Fruit fly (Drosophila melanogaster) whole organism, pupa: Measurements from ENCODE around the gene CG33109.
A peak's percentile ranks its signal among the peaks of the same experiment; 100 is the strongest.

ENCODE experiments used
- CG10348 ChIP-seq: fragments of 200-800 bp; sonication (Bioruptor generic); IDR thresholded peaks from 2 replicates; pipeline ENCODE4 v1.3.6; 2022; ENCODE audit warnings: missing biosample characterization, missing genetic modification characterization
- CG12605 ChIP-seq: fragments of 200-800 bp; sonication (Bioruptor generic); IDR thresholded peaks from 2 replicates; pipeline ENCODE4 v1.3.6; 2022; ENCODE audit warnings: missing biosample characterization, missing genetic modification characterization
- CG13204 ChIP-seq: fragments of 200-800 bp; sonication (Bioruptor generic); optimal IDR thresholded peaks from 2 replicates; lab custom pipeline; 2018; ENCODE audit warnings: missing biosample characterization, mild to moderate bottlenecking, missing genetic modification characterization, moderate library complexity
- CG14655 ChIP-seq: fragments of 200-800 bp; sonication (Bioruptor generic); optimal IDR thresholded peaks from 3 replicates; lab custom pipeline; 2017; ENCODE audit warnings: mild to moderate bottlenecking, missing biosample characterization, missing genetic modification reagents, missing genetic modification characterization
- CG15710 ChIP-seq: fragments of 200-800 bp; sonication (Bioruptor generic); optimal IDR thresholded peaks from 2 replicates; lab custom pipeline; 2018; ENCODE audit warnings: missing biosample characterization, mild to moderate bottlenecking, missing genetic modification characterization, moderate library complexity
- CG17806 ChIP-seq: fragments of 200-800 bp; sonication (Bioruptor generic); optimal IDR thresholded peaks from 2 replicates; lab custom pipeline; 2018; ENCODE audit warnings: missing biosample characterization, mild to moderate bottlenecking, missing genetic modification characterization, moderate library complexity
- CG32121 ChIP-seq: fragments of 200-800 bp; sonication (Bioruptor generic); IDR thresholded peaks from 2 replicates; pipeline ENCODE4 v1.3.6; 2022; ENCODE audit warnings: missing biosample characterization, missing genetic modification characterization
- CG34367 ChIP-seq: fragments of 200-800 bp; sonication (Bioruptor generic); optimal IDR thresholded peaks from 2 replicates; lab custom pipeline; 2018; ENCODE audit warnings: missing biosample characterization, mild to moderate bottlenecking, missing genetic modification characterization
- CG4496 ChIP-seq: fragments of 200-800 bp; sonication (Bioruptor generic); IDR thresholded peaks from 3 replicates; pipeline ENCODE4 v1.3.6; 2022; ENCODE audit warnings: missing biosample characterization, missing genetic modification characterization
- CG8159 ChIP-seq: fragments of 200-800 bp; sonication (Bioruptor generic); optimal IDR thresholded peaks from 3 replicates; lab custom pipeline; 2018; ENCODE audit warnings: missing biosample characterization, mild to moderate bottlenecking, missing genetic modification characterization, moderate library complexity
- CG8301 ChIP-seq: fragments of 200-800 bp; sonication (Bioruptor generic); optimal IDR thresholded peaks from 2 replicates; lab custom pipeline; 2018; ENCODE audit warnings: missing biosample characterization, mild to moderate bottlenecking, missing genetic modification characterization
- CG9948 ChIP-seq: fragments of 200-800 bp; sonication (Bioruptor generic); optimal IDR thresholded peaks from 2 replicates; lab custom pipeline; 2018; ENCODE audit warnings: missing biosample characterization, mild to moderate bottlenecking, missing genetic modification characterization, moderate library complexity
- D1 ChIP-seq: fragments of 200-800 bp; sonication (Bioruptor generic); optimal IDR thresholded peaks from 2 replicates; lab custom pipeline; 2018; ENCODE audit warnings: missing biosample characterization, mild to moderate bottlenecking, missing genetic modification characterization, moderate library complexity
- EcR ChIP-seq: fragments of 200-800 bp; sonication (Bioruptor generic); optimal IDR thresholded peaks from 3 replicates; lab custom pipeline; 2019; ENCODE audit warnings: missing biosample characterization, missing genetic modification characterization, mild to moderate bottlenecking, moderate library complexity, missing genetic modification reagents
- Ets98B ChIP-seq: fragments of 200-800 bp; sonication (Bioruptor generic); IDR thresholded peaks from 2 replicates; pipeline ENCODE4 v1.3.6; 2022; ENCODE audit warnings: missing biosample characterization, missing genetic modification characterization
- Pif1A ChIP-seq: fragments of 200-800 bp; sonication (Bioruptor generic); optimal IDR thresholded peaks from 3 replicates; lab custom pipeline; 2016; ENCODE audit warnings: missing biosample characterization, missing genetic modification characterization
- Pif1B ChIP-seq: fragments of 200-800 bp; sonication (Bioruptor generic); optimal IDR thresholded peaks from 3 replicates; lab custom pipeline; 2016; ENCODE audit warnings: missing biosample characterization, missing genetic modification characterization
- Snoo ChIP-seq: fragments of 200-800 bp; sonication (Bioruptor generic); optimal IDR thresholded peaks from 3 replicates; lab custom pipeline; 2017; ENCODE audit warnings: missing biosample characterization, mild to moderate bottlenecking, missing genetic modification characterization, inconsistent platforms
- fd96Ca ChIP-seq: fragments of 200-800 bp; sonication (Bioruptor generic); IDR thresholded peaks from 3 replicates; pipeline ENCODE4 v1.3.6; 2022; ENCODE audit warnings: missing biosample characterization, missing genetic modification characterization
- gl ChIP-seq: fragments of 200-800 bp; sonication (Bioruptor generic); optimal IDR thresholded peaks from 2 replicates; lab custom pipeline; 2018; ENCODE audit warnings: missing biosample characterization, mild to moderate bottlenecking, missing genetic modification characterization
- rn ChIP-seq: fragments of 200-800 bp; sonication (Bioruptor generic); IDR thresholded peaks from 2 replicates; pipeline ENCODE4 v1.3.6; 2022; ENCODE audit warnings: missing biosample characterization, missing genetic modification characterization

Gene CG33109

DNA sequence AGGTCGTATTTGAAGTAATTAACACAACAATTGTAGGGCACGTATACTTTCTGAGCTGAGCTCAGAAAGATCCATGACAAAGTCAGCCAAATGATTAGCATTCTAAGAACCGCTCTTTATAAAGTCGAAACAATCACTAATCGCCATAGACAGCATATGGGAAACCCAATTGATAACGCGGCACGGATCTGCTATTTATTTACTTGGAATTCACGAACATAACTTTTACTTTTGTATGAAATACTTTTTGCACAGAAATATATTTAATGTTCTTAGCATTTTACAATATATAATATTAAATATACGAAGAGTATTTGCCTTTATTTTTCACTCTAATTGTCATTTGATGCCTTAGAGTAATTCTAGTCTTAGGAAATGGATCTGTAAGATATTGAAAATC lies 23.2 kb upstream of the CG33109 start, which contains the start of gene CG43291:
TSS of gene CG43291 (minus strand) at position 101 of the 400 bp plus-strand sequence.
- TF ChIP-seq Pif1A (no peak), CG9948 (tag; lab: Kevin White, UChicago) (no peak), CG10348 (GFP tag; lab: Robert Waterston, UW) (no peak), CG14655 (GFP tag; lab: Kevin White, UChicago) (no peak), CG4496 (GFP tag; lab: Robert Waterston, UW) (no peak), gl (tag; lab: Kevin White, UChicago) (no peak), Pif1B (GFP tag; lab: Kevin White, UChicago) (no peak), CG13204 (GFP tag; lab: Kevin White, UChicago) (no peak), CG8301 (tag; lab: Kevin White, UChicago) (no peak), CG17806 (no peak), CG15710 (tag; lab: Kevin White, UChicago) (no peak), rn (no peak), CG12605 (GFP tag; lab: Robert Waterston, UW) (no peak), Ets98B (GFP tag; lab: Robert Waterston, UW) (no peak), CG34367 (tag; lab: Kevin White, UChicago) (no peak), CG8159 (tag; lab: Kevin White, UChicago) (no peak), fd96Ca (no peak)
- TF ChIP-seq, all 21 proteins: peak for 0

DNA sequence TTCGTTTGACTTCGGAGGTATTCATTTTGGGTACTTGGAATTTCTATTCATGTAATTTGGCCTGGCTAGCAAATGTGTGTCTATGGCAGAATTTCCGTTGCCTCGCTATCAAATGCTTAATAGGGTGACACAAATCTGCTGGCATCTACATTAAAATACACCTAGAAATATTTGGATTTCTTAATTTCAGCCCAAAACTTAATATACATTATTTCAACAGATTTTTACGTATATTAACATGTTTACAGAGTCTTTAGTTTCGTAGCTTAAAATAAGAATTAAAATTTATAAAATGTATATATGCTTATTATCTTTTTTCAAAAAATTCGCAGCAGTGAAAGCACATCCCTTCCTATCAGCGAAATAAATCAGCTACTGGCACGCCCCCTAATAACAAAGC lies 7.7 kb upstream of the CG33109 start, which contains the start of gene CG9624:
TSS of gene CG9624 (minus strand) at position 101 of the 400 bp plus-strand sequence.
- TF ChIP-seq CG32121, result no peak
- TF ChIP-seq EcR, result no peak
- no peak for TF ChIP-seq D1 (tag; lab: Kevin White, UChicago)
- no peak for TF ChIP-seq CG4496 (GFP tag; lab: Robert Waterston, UW)
- no peak for TF ChIP-seq Ets98B (GFP tag; lab: Robert Waterston, UW)
- no peak for TF ChIP-seq rn
- TF ChIP-seq CG8159 (tag; lab: Kevin White, UChicago), result no peak
- TF ChIP-seq CG10348 (GFP tag; lab: Robert Waterston, UW), result no peak
- TF ChIP-seq CG17806, result no peak
- no peak for TF ChIP-seq Snoo (tag; lab: Kevin White, UChicago)
- TF ChIP-seq CG12605 (GFP tag; lab: Robert Waterston, UW), result no peak
- no peak for TF ChIP-seq CG14655 (GFP tag; lab: Kevin White, UChicago)
- TF ChIP-seq Pif1A, result no peak
- no peak for TF ChIP-seq CG34367 (tag; lab: Kevin White, UChicago)
- TF ChIP-seq, all 21 proteins: peak for 0

DNA sequence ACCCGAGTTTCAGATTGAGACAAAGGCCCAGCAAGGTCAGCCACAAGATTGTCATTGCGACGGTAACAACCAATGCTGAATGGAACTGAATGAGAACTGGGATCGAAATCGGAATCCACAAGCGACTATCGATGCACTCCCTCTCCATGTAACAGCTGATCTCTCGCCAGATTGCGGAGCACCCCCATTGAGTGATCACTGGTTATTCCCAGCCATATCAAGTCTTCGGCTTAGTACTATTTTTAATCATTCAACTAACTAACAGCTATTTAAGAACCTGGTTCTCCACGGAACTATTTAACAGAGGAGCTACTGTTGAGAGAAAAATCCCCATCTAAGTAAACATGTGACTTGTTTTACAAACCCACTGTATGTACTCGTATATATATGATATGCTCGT lies 5.3 kb upstream of the CG33109 start, which contains the start of gene CG9631:
TSS of gene CG9631 (minus strand) at position 101 of the 400 bp plus-strand sequence.
- TF ChIP-seq rn (no peak), CG10348 (GFP tag; lab: Robert Waterston, UW) (no peak), CG32121 (no peak), CG8301 (tag; lab: Kevin White, UChicago) (no peak), CG17806 (no peak), CG15710 (tag; lab: Kevin White, UChicago) (no peak), CG9948 (tag; lab: Kevin White, UChicago) (no peak), Snoo (tag; lab: Kevin White, UChicago) (no peak)

DNA sequence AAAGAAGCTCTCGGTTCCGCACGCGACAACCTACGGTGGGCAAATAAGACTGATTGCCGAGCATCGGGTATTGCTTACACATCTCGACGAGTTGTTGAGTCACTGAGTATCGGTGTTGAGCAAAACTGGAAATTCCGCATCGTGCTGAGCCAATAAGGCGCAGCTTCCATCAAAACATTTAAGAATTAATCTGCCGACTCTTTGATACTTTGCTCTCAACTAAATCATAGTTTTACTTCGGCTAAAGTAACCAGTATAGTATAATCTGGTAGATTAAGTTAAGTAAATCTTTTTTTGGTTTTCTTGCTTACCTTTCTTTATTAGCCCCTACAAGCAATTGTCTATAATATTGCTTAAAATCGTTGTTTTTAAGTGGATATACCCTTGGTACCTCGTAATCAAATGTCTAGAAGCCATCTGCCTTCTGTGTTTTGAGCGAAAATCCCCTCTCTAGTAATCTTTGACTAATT lies 2.8 kb upstream of the CG33109 start, which contains the start of gene Sp212:
TSS of gene Sp212 (minus strand) at position 51 of the 470 bp plus-strand sequence.
- TF ChIP-seq CG8159 (tag; lab: Kevin White, UChicago) (peak; percentile 40), CG34367 (tag; lab: Kevin White, UChicago) (no peak), CG14655 (GFP tag; lab: Kevin White, UChicago) (peak; percentile 52), CG8301 (tag; lab: Kevin White, UChicago) (peak; percentile 45)

DNA sequence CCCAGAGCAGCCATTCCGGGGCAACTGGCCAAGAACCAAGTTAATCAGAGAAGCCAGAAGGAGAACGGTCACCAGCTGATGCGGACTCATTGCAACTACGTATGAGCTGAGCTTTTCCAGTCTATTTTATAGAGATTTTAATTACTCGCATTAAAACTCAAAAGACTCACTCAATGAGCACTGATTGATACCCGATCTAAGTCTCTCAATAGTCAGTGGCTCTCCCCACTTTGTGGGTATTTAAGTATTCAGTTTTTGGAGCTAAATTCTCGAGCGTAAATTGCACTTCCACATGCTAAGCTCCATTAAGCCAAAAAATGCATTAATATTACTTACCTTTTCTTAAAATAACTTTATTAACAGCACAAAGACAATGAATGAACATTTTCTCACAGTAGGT lies 1.3 kb downstream of the CG33109 start, which contains the start of gene CG31326:
TSS of gene CG31326 (minus strand) at position 101 of the 400 bp plus-strand sequence.
- TF ChIP-seq gl (tag; lab: Kevin White, UChicago), result no peak
- no peak for TF ChIP-seq CG15710 (tag; lab: Kevin White, UChicago)
- no peak for TF ChIP-seq CG34367 (tag; lab: Kevin White, UChicago)
- TF ChIP-seq EcR, result no peak
- TF ChIP-seq CG14655 (GFP tag; lab: Kevin White, UChicago), result no peak
- TF ChIP-seq CG8159 (tag; lab: Kevin White, UChicago), result no peak
- no peak for TF ChIP-seq CG17806
- TF ChIP-seq Pif1B (GFP tag; lab: Kevin White, UChicago), result no peak
- TF ChIP-seq CG32121, result no peak

DNA sequence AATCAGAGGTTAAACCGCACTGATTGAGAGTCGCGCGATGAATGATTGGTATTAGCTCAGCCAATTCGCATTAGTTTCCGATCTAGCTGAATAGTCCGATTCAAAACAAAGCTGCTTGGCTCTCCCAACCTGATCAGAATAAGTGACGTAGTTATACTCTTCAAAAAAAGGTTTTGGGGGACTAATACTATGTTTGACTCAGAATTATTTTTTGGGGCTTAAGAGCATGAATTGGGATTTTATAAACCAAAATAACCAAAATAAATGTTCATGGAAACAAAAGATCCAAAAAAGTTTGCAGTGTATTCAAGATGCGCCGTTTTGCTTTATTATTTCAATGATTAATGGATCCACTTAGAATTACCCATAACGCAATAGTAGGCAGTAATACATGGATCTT lies 3.5 kb downstream of the CG33109 start, which contains the start of gene CG9649:
TSS of gene CG9649 (minus strand) at position 44 of the 400 bp plus-strand sequence.
- TF ChIP-seq fd96Ca (peak; percentile 46; the same call in 1 of the 3 replicates), Pif1B (GFP tag; lab: Kevin White, UChicago) (no peak), CG32121 (peak; percentile 39; the same call in 1 of the 2 replicates), Ets98B (GFP tag; lab: Robert Waterston, UW) (peak; percentile 32; the same call in 1 of the 2 replicates), EcR (no peak), CG4496 (GFP tag; lab: Robert Waterston, UW) (peak; percentile 63; the same call in 1 of the 3 replicates)

DNA sequence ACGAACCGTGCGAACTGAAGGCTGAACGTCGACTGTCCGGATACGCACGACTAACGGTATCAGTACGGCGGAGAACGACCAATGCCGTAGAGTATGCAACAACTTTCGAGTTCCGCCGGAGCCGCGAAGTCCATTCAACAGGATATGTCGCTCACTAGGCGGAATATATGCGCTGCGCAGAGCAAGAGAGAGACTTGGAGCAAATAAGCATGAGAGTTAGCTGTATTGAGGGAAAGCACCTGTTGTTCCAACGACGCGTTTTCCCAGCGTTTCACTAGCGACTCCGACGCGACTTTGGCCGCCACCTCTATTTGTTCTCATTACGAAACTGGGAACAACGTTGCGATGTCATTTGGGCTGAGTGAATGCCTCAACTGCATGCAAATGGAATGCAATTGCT lies 6.6 kb downstream of the CG33109 start, which contains the start of gene Dop1R1:
TSS of gene Dop1R1 (minus strand) at position 35 of the 400 bp plus-strand sequence.
- TF ChIP-seq Snoo (tag; lab: Kevin White, UChicago) (no peak), CG12605 (GFP tag; lab: Robert Waterston, UW) (peak; percentile 92)
